Worm (Caenorhabditis elegans) whole organism, L4 larva: Measurements from ENCODE around the gene str-170.

Experiments used
- F49E8.2 ChIP-seq: sonication (generic microtip); optimal IDR thresholded peaks from 2 replicates; lab custom pipeline; 2016; ENCODE audit warnings: missing compliant biosample characterization, mild to moderate bottlenecking, missing genetic modification characterization, borderline replicate concordance
- R02D3.7 ChIP-seq: fragments of 150-350 bp; sonication (generic microtip); optimal IDR thresholded peaks from 3 replicates; lab custom pipeline; 2014; ENCODE audit warnings: missing biosample characterization, missing genetic modification characterization
- T26A8.4 ChIP-seq: fragments of 200-800 bp; sonication (Bioruptor generic); IDR thresholded peaks from 2 replicates; pipeline ENCODE4 v1.3.6; 2022; ENCODE audit warnings: missing genetic modification characterization, missing compliant biosample characterization
- Y105C5A.15 ChIP-seq: fragments of 200-800 bp; sonication (Bioruptor generic); IDR thresholded peaks from 2 replicates; pipeline ENCODE4 v1.3.6; 2022; ENCODE audit warnings: missing genetic modification characterization, missing compliant biosample characterization
- Y48G9A.11 ChIP-seq: fragments of 200-800 bp; sonication (Bioruptor generic); IDR thresholded peaks from 2 replicates; pipeline ENCODE4 v1.3.6; 2022; ENCODE audit warnings: missing genetic modification reagents, missing genetic modification characterization, missing compliant biosample characterization
- Y75B8A.6 ChIP-seq: fragments of 200-800 bp; sonication (Bioruptor generic); IDR thresholded peaks from 2 replicates; pipeline ENCODE4 v1.3.6; 2022; ENCODE audit warnings: missing genetic modification reagents, missing genetic modification characterization, missing compliant biosample characterization
- aha-1 ChIP-seq: fragments of 150-350 bp; peaks from one replicate; lab custom pipeline; 2014; ENCODE audit warnings: missing biosample characterization, missing genetic modification characterization
- ama-1 ChIP-seq: fragments of 150-350 bp; optimal IDR thresholded peaks from 2 replicates; lab custom pipeline; 2014; ENCODE audit warnings: inconsistent platforms, mixed read lengths
- ceh-28 ChIP-seq: fragments of 150-350 bp; optimal IDR thresholded peaks from 2 replicates; lab custom pipeline; 2014; ENCODE audit warnings: missing biosample characterization, missing genetic modification reagents, missing genetic modification characterization
- ceh-32 ChIP-seq: sonication (generic microtip); optimal IDR thresholded peaks from 2 replicates; lab custom pipeline; 2016; ENCODE audit warnings: mild to moderate bottlenecking, missing genetic modification characterization, missing compliant biosample characterization; ENCODE audit not compliant: poor library complexity
- gei-8 ChIP-seq: fragments of 200-800 bp; sonication (Bioruptor generic); optimal IDR thresholded peaks from 2 replicates; lab custom pipeline; 2018; ENCODE audit warnings: mild to moderate bottlenecking, missing genetic modification characterization, missing compliant biosample characterization
- hif-1 ChIP-seq, 2 experiments: sonication (generic microtip); optimal IDR thresholded peaks; 2 replicates each; lab custom pipeline; 2016 to 2017; ENCODE audit warnings: missing compliant biosample characterization in 2 of 2, missing genetic modification characterization in 2 of 2, missing genetic modification reagents in 2 of 2, missing genotype in 2 of 2, mild to moderate bottlenecking in 1 of 2
- hmg-1.1 ChIP-seq: fragments of 200-800 bp; sonication (Bioruptor generic); IDR thresholded peaks from 2 replicates; pipeline ENCODE4 v1.3.6; 2022; ENCODE audit warnings: missing genetic modification reagents, missing genetic modification characterization, missing compliant biosample characterization
- lsy-2 ChIP-seq, 2 experiments: fragments of 150-350 bp in 1 of 2; sonication (generic microtip) in 1 of 2; optimal IDR thresholded peaks; 2 replicates each; lab custom pipeline; 2014 to 2017; ENCODE audit warnings: missing biosample characterization in 2 of 2, missing genetic modification characterization in 2 of 2
- madf-5 ChIP-seq, 2 experiments: fragments of 200-800 bp; sonication (Bioruptor generic); IDR thresholded peaks; 2 replicates each; pipeline ENCODE4 v1.3.6; 2022; ENCODE audit warnings: missing compliant biosample characterization in 2 of 2, missing genetic modification characterization in 2 of 2
- madf-9 ChIP-seq: fragments of 200-800 bp; sonication (Bioruptor generic); conservative IDR thresholded peaks from 2 replicates; pipeline ENCODE4 v1.3.6; 2022; ENCODE audit warnings: missing genetic modification reagents, missing genetic modification characterization, missing compliant biosample characterization
- mdl-1 ChIP-seq, 2 experiments: fragments of 150-350 bp in 1 of 2; sonication (generic microtip) in 1 of 2; optimal IDR thresholded peaks; 2 replicates each; lab custom pipeline; 2014 to 2017; ENCODE audit warnings: missing biosample characterization in 2 of 2, missing genetic modification characterization in 2 of 2
- mep-1 ChIP-seq: fragments of 150-350 bp; sonication (generic microtip); optimal IDR thresholded peaks from 3 replicates; lab custom pipeline; 2014; ENCODE audit warnings: missing biosample characterization, missing genetic modification characterization
- mxl-3 ChIP-seq: fragments of 200-800 bp; sonication (Bioruptor generic); optimal IDR thresholded peaks from 2 replicates; lab custom pipeline; 2018; ENCODE audit warnings: mild to moderate bottlenecking, missing genetic modification characterization, missing compliant biosample characterization
- nhr-102 ChIP-seq: sonication (generic microtip); optimal IDR thresholded peaks from 2 replicates; lab custom pipeline; 2016; ENCODE audit warnings: mild to moderate bottlenecking, missing genetic modification characterization, moderate library complexity, missing compliant biosample characterization
- nhr-237 ChIP-seq: sonication (generic microtip); optimal IDR thresholded peaks from 2 replicates; lab custom pipeline; 2017; ENCODE audit warnings: missing biosample characterization, missing genetic modification characterization
- nhr-41 ChIP-seq: fragments of 200-800 bp; sonication (Bioruptor generic); IDR thresholded peaks from 2 replicates; pipeline ENCODE4 v1.3.6; 2022; ENCODE audit warnings: missing genetic modification reagents, missing genetic modification characterization, missing compliant biosample characterization
- nhr-6 ChIP-seq: fragments of 150-350 bp; optimal IDR thresholded peaks from 2 replicates; lab custom pipeline; 2014; ENCODE audit warnings: missing biosample characterization, missing genetic modification characterization
- pha-4 ChIP-seq, 2 experiments: fragments of 150-350 bp in 1 of 2; fragments of 200-800 bp in 1 of 2; sonication (Bioruptor generic) in 1 of 2; IDR thresholded peaks in 1 of 2; optimal IDR thresholded peaks in 1 of 2; 2 replicates each; pipeline versions ENCODE4 v1.3.6 to Lab custom; 2014 to 2022; ENCODE audit warnings: missing genetic modification characterization in 2 of 2, missing genetic modification reagents in 2 of 2, missing biosample characterization in 1 of 2, missing compliant biosample characterization in 1 of 2
- rbr-2 ChIP-seq: sonication (generic microtip); optimal IDR thresholded peaks from 2 replicates; lab custom pipeline; 2016; ENCODE audit warnings: missing genotype, missing genetic modification characterization, missing compliant biosample characterization
- saeg-2 ChIP-seq: fragments of 200-800 bp; sonication (Bioruptor generic); IDR thresholded peaks from 2 replicates; pipeline ENCODE4 v1.3.6; 2022; ENCODE audit warnings: missing genetic modification reagents, missing genetic modification characterization, missing compliant biosample characterization
- sdz-12 ChIP-seq: fragments of 200-800 bp; sonication (Bioruptor generic); optimal IDR thresholded peaks from 2 replicates; lab custom pipeline; 2018; ENCODE audit warnings: mild to moderate bottlenecking, missing genetic modification characterization, missing compliant biosample characterization
- set-16 ChIP-seq: fragments of 200-800 bp; sonication (Bioruptor generic); IDR thresholded peaks from 2 replicates; pipeline ENCODE4 v1.3.6; 2022; ENCODE audit warnings: missing genetic modification reagents, missing genetic modification characterization, missing compliant biosample characterization
- snpc-4 ChIP-seq: fragments of 150-350 bp; optimal IDR thresholded peaks from 2 replicates; lab custom pipeline; 2014; ENCODE audit warnings: missing biosample characterization, missing genetic modification characterization
- spr-1 ChIP-seq: sonication (generic microtip); optimal IDR thresholded peaks from 2 replicates; lab custom pipeline; 2016; ENCODE audit warnings: mild to moderate bottlenecking, missing genetic modification characterization, missing compliant biosample characterization
- spr-3 ChIP-seq: fragments of 200-800 bp; sonication (Bioruptor generic); optimal IDR thresholded peaks from 2 replicates; lab custom pipeline; 2018; ENCODE audit warnings: mild to moderate bottlenecking, missing genetic modification characterization, missing compliant biosample characterization
- zfp-2 ChIP-seq: sonication (generic microtip); optimal IDR thresholded peaks from 2 replicates; lab custom pipeline; 2016; ENCODE audit warnings: mild to moderate bottlenecking, missing genetic modification characterization, missing compliant biosample characterization
- zip-11 ChIP-seq: fragments of 200-800 bp; sonication (Bioruptor generic); IDR thresholded peaks from 2 replicates; pipeline ENCODE4 v1.3.6; 2022; ENCODE audit warnings: missing genetic modification characterization, missing compliant biosample characterization
- ztf-7 ChIP-seq: fragments of 150-350 bp; optimal IDR thresholded peaks from 2 replicates; lab custom pipeline; 2014; ENCODE audit warnings: missing biosample characterization, missing genetic modification characterization

str-170 gene

DNA sequence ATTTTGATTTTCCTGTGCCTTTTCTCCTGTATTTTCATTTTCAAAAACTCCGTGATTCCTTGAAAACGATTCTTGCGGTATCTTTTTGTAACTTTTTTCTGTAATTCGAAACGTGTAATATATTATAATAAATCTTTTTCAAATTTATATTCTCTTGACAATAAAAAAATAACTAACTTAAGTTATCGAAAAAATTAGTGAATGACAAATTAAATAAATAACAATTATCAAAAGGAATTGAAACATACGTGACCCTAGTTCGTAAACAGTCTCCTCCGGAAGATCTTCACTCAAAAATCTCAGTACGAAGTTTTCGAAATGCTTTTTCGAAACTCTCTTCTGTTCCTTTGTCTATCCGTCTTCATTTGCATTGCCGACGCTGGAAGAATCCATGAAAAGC is 13.3 kb downstream of the str-170 start, which contains the start of gene T08B6.9:
TSS of gene T08B6.9 (plus strand) at position 301 of the 400 bp plus-strand sequence.
- TF ChIP-seq Y48G9A.11 (GFP tag; lab: Robert Waterston, UW) (no peak), zfp-2 (tag; lab: Kevin White, UChicago) (no peak), Y105C5A.15 (GFP tag; lab: Robert Waterston, UW) (no peak), gei-8 (GFP tag; lab: Kevin White, UChicago) (no peak), hmg-1.1 (no peak), ztf-7 (no peak), nhr-237 (tag; lab: Kevin White, UChicago) (no peak), spr-3 (GFP tag; lab: Kevin White, UChicago) (no peak), aha-1 (tag; lab: Kevin White, UChicago) (no peak), T26A8.4 (GFP tag; lab: Robert Waterston, UW) (no peak), snpc-4 (tag; lab: Kevin White, UChicago) (no peak)

DNA sequence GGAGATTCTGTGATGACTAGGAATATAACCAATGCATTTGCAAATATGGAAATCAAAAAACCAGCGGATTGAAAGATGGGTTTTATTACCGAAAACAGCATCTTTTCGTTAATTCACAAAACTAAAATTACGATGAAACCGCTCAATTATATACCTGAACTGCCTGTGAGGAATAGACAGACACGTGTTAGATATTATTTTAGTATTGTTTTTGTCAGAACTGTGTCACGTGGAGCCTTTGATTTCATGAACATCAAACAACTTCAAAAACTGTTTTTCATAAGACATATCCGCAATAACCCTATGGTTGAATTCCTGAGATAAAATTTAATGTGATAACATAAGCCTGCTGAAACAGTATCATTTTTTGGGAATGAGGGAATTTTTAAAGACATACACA is 26.8 kb downstream of the str-170 start, which contains the start of gene str-161:
TSS of gene str-161 (minus strand) at position 101 of the 400 bp plus-strand sequence.
- no peak for TF ChIP-seq ama-1
- TF ChIP-seq aha-1 (tag; lab: Kevin White, UChicago) = peak; percentile 52

DNA sequence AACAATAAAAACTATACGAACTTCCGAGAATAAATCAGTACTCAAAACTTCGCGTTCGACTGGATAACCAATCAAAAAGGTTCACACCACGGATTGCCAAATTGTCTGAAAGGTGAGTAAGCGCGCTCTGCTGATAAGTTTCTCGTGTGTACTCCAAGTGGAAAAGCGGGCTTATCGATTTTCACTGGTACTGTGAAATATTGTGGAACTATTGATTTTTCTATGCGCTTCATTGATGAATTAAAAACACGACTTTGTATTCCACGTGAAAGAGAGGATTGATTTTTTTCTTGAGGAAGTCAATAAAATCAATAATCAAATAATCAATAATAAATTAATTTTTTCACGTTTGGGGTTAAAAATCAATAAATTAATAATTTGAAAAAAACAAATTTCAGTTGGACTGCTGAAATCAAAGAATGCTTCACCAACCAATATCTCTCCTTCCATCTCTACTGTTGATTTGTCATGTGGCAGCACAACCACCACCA is 28.5 kb downstream of the str-170 start, which contains the start of gene T08B6.4:
TSS of gene T08B6.4 (plus strand) at position 51 of the 491 bp plus-strand sequence.
- TF ChIP-seq ceh-28 (tag; lab: Kevin White, UChicago) = peak; percentile 87
- TF ChIP-seq nhr-102 (tag; lab: Kevin White, UChicago) = no peak
- no peak for TF ChIP-seq pha-4 (GFP tag; IDR thresholded peaks at IDR 0.05; lab: Robert Waterston, UW)
- TF ChIP-seq pha-4 (tag; optimal IDR thresholded peaks at IDR 0.05; lab: Kevin White, UChicago) = no peak
- no peak for TF ChIP-seq Y75B8A.6 (GFP tag; lab: Robert Waterston, UW)
- TF ChIP-seq spr-1 (tag; lab: Kevin White, UChicago) = no peak
- TF ChIP-seq aha-1 (tag; lab: Kevin White, UChicago) = peak; percentile 12

DNA sequence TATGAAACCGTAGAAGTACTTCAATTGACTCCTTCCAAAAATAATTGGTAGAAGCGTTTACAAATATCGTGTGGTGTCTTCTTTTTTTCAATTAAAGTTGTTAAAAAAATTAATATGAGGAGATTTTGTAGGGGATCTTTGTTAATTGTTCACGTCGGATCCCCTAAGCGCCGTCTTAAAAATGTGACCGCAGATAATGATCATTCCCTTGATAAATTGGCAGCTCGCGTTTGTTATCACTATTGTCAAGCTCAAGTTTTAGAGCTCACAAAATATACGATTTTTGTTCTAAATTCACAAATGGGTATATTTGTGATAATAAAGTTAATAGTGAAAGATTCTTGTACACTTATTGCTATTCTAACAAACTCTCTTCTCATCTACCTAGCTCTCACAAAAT is 31.8 kb downstream of the str-170 start, which contains the start of gene str-159:
TSS of gene str-159 (plus strand) at position 301 of the 400 bp plus-strand sequence.
- TF ChIP-seq zip-11 (GFP tag; lab: Robert Waterston, UW) (no peak), nhr-237 (tag; lab: Kevin White, UChicago) (no peak), saeg-2 (GFP tag; lab: Robert Waterston, UW) (no peak), F49E8.2 (tag; lab: Kevin White, UChicago) (no peak), ceh-32 (tag; lab: Kevin White, UChicago) (no peak), nhr-6 (tag; lab: Kevin White, UChicago) (no peak), lsy-2 (tag; optimal IDR thresholded peaks at IDR 0.05; lab: Kevin White, UChicago) (no peak), hmg-1.1 (no peak)

DNA sequence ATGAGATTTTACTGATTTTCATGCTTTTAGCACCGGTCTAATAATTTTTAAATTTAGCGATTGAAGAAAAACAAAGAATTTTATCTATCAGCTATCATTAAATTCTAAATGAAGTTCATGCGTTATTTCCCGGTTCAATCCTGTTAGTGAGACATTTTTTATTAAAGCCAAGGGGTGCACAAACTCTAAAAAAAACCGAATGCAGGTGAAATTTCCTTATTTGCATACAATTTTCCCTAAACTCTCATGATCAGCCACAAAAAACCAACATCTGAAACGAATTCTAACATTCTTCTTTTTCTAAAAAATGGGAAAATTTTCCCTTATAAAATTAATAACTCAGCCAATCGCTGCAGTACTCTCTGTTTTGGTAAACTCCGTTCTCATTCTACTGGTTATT is 35.9 kb downstream of the str-170 start, which contains the start of gene str-156:
TSS of gene str-156 (plus strand) at position 301 of the 400 bp plus-strand sequence.
- TF ChIP-seq F49E8.2 (tag; lab: Kevin White, UChicago) (no peak), madf-5 (GFP tag; IDR thresholded peaks at IDR 0.05; lab: Robert Waterston, UW) (no peak), rbr-2 (no peak), hif-1 (tag; optimal IDR thresholded peaks at IDR 0.05; lab: Kevin White, UChicago) (no peak), set-16 (no peak), madf-9 (GFP tag; lab: Robert Waterston, UW) (no peak), sdz-12 (no peak), mxl-3 (no peak), mdl-1 (tag; optimal IDR thresholded peaks at IDR 0.05; lab: Kevin White, UChicago) (no peak), ztf-7 (no peak), R02D3.7 (no peak), nhr-41 (GFP tag; lab: Robert Waterston, UW) (no peak), mep-1 (tag; lab: Kevin White, UChicago) (no peak), Y105C5A.15 (GFP tag; lab: Robert Waterston, UW) (no peak)
